Worm (Caenorhabditis elegans): ENCODE measurements around the gene H10E21.1.

Gene H10E21.1

ce11 chrIII:29626-30025, 14.1 kb downstream of the H10E21.1 start:
- TF ChIP-seq nhr-12 (tag; optimal IDR thresholded peaks at IDR 0.05) (no peak), ztf-11 (tag; optimal IDR thresholded peaks at IDR 0.05) (no peak)

DNA sequence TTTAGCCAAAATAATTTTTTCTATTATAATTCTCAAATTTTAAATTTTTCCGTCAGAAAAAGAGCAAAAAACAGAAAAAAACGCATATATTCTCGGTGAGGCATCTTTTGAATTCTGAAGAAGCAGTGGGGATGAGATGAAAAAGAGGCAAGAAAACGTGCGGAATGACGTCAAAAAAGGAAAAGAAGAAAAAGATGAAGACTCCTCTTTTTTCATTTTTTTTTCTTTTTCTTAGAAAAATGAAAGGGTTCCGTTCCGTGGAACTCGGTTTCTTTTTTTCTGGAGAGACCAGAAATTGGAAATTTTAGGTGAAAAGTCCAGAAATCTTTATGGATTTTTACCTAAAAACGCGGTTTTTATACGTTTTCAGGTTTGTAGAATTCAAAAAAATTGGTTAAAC, 14.8 kb downstream of the H10E21.1 start:
- TF ChIP-seq ham-2 (GFP tag; optimal IDR thresholded peaks at IDR 0.05) (no peak), ceh-83 (GFP tag; optimal IDR thresholded peaks at IDR 0.05) (no peak), unc-62 (GFP tag; optimal IDR thresholded peaks at IDR 0.05) (no peak)

- TF ChIP-seq lsy-2 (tag; optimal IDR thresholded peaks at IDR 0.05) (no peak), unc-39 (tag; optimal IDR thresholded peaks at IDR 0.05) (no peak), M03D4.4 (tag; optimal IDR thresholded peaks at IDR 0.05) (no peak), lin-32 (GFP tag; optimal IDR thresholded peaks at IDR 0.05) (no peak), hlh-1 (tag; optimal IDR thresholded peaks at IDR 0.05) (no peak), flh-1 (GFP tag; optimal IDR thresholded peaks at IDR 0.05) (no peak), ces-1 (GFP tag; optimal IDR thresholded peaks at IDR 0.05) (no peak), tbx-8 (GFP tag; optimal IDR thresholded peaks at IDR 0.05) (no peak), ceh-39 (tag; optimal IDR thresholded peaks at IDR 0.05) (no peak), drap-1 (GFP tag; optimal IDR thresholded peaks at IDR 0.05) (no peak)
Observed at ce11 chrIII:31600-31999, 16.0 kb downstream of the H10E21.1 start.

DNA sequence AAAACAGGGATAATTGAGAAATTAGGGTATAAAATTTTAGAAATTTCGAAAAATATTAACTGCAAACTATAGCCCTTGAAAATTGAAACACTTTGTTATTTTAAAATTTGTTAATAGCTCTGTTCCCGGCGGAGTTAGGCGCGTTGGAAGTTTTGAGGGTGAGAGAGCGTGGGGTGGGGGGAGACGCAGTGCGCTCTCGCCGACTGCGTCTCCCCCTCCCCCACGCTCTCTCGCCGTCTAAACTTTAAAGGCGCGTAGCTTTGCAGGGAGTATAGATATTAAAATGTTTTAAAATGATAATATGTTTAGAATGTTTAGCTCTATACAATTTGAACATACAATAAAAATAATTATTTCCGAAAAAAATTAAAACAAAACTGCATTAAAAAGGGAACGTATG, 17.7 kb downstream of the H10E21.1 start:
- TF ChIP-seq ceh-39 (tag; optimal IDR thresholded peaks at IDR 0.05) (no peak), unc-62 (GFP tag; optimal IDR thresholded peaks at IDR 0.05) (no peak), sptf-1 (tag; optimal IDR thresholded peaks at IDR 0.05) (no peak), ztf-11 (tag; optimal IDR thresholded peaks at IDR 0.05) (no peak), drap-1 (GFP tag; optimal IDR thresholded peaks at IDR 0.05) (no peak), mab-5 (tag; optimal IDR thresholded peaks at IDR 0.05) (no peak), mls-2 (tag; optimal IDR thresholded peaks at IDR 0.05) (no peak), snpc-4 (tag; optimal IDR thresholded peaks at IDR 0.05) (no peak), nhr-12 (tag; optimal IDR thresholded peaks at IDR 0.05) (no peak), bed-3 (GFP tag; optimal IDR thresholded peaks at IDR 0.05) (no peak), flh-1 (GFP tag; optimal IDR thresholded peaks at IDR 0.05) (no peak), sem-2 (GFP tag; optimal IDR thresholded peaks at IDR 0.05) (no peak), elt-1 (tag; optimal IDR thresholded peaks at IDR 0.05; ENCODE audit: borderline replicate concordance, insufficient read depth) (no peak), nhr-28 (tag; optimal IDR thresholded peaks at IDR 0.05) (no peak), blmp-1 (tag; optimal IDR thresholded peaks at IDR 0.05) (no peak), zip-8 (tag; optimal IDR thresholded peaks at IDR 0.05) (no peak), ces-1 (GFP tag; optimal IDR thresholded peaks at IDR 0.05) (no peak), nhr-237 (tag; optimal IDR thresholded peaks at IDR 0.05) (no peak), unc-39 (tag; optimal IDR thresholded peaks at IDR 0.05) (no peak)

DNA sequence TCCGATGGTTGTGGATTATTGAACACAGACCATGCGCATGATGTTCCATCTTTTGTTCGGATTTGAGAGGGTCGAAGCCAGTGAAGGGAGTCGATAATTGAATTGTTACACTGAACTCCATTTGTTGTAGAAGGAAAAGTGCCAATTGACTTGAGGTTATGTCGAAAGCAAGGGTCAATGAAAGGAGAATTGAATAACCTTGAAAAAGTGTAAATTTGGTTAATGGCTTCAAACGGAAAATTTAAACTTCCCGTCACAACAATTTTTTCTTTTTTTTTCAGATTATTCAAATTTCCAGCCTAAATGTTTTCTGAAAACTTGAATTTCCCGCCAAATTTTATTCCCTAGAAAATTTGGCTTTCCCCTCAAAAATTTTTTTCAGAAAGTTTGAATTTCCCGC, 22.5 kb downstream of the H10E21.1 start, which contains the start of gene clp-10:
TSS of gene clp-10 (minus strand) at position 101 of the 400 bp plus-strand sequence.
- no peak for TF ChIP-seq ceh-83 (GFP tag; optimal IDR thresholded peaks at IDR 0.05)
- no peak for TF ChIP-seq zip-8 (tag; optimal IDR thresholded peaks at IDR 0.05)
- TF ChIP-seq mep-1 (tag; optimal IDR thresholded peaks at IDR 0.05) = no peak
- no peak for TF ChIP-seq lsy-2 (tag; optimal IDR thresholded peaks at IDR 0.05)
- TF ChIP-seq elt-3 (tag; optimal IDR thresholded peaks at IDR 0.05) = no peak
- TF ChIP-seq pha-4 (tag; optimal IDR thresholded peaks at IDR 0.05) = no peak
- no peak for TF ChIP-seq ceh-39 (tag; optimal IDR thresholded peaks at IDR 0.05)
- no peak for TF ChIP-seq mab-5 (tag; optimal IDR thresholded peaks at IDR 0.05)
- TF ChIP-seq lin-13 (tag; optimal IDR thresholded peaks at IDR 0.05) = no peak
- TF ChIP-seq nhr-2 (tag; optimal IDR thresholded peaks at IDR 0.05) = no peak
- TF ChIP-seq ztf-11 (tag; optimal IDR thresholded peaks at IDR 0.05) = no peak
- TF ChIP-seq lin-32 (GFP tag; optimal IDR thresholded peaks at IDR 0.05) = no peak
- TF ChIP-seq flh-1 (GFP tag; optimal IDR thresholded peaks at IDR 0.05) = no peak
- no peak for TF ChIP-seq nhr-76 (tag; optimal IDR thresholded peaks at IDR 0.05)
- TF ChIP-seq tbx-8 (GFP tag; optimal IDR thresholded peaks at IDR 0.05) = no peak
- TF ChIP-seq hlh-1 (tag; optimal IDR thresholded peaks at IDR 0.05) = no peak
- no peak for TF ChIP-seq sptf-1 (tag; optimal IDR thresholded peaks at IDR 0.05)
- no peak for TF ChIP-seq ceh-43 (GFP tag; optimal IDR thresholded peaks at IDR 0.05)

All from whole organism, mixed stage, embryonic.